Fruit fly (Drosophila melanogaster): Measurements from ENCODE around the gene Bace.

Gene Bace

DNA sequence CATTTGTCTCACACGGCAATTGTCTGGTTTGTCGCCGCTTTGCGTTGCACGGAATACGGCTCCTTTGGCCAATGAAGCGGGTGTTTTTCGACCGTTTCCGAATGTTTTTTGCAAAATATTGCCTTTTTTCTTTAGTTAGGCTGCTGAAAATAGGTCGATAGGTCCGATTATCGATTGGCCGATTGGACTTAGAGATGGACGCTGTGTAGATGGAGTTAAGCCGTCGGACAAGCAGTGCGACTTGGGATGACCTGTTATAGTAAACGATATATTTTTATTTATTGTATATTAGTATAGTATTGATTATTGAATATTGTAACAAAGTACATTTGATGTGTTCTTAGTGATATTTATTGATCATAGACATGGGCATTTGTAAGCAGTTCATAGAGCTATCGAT, 32.2 kb upstream of the Bace start, which contains the start of the genes lmgA and lmgB:
Gene lmgA (minus strand): TSS at position 301 of the 400 bp plus-strand sequence.
Gene lmgB (minus strand): TSS at position 301 of the 400 bp plus-strand sequence.
- no peak for TF ChIP-seq lola (GFP tag; optimal IDR thresholded peaks at IDR 0.05)
- TF ChIP-seq psq (GFP tag; optimal IDR thresholded peaks at IDR 0.05) = no peak
- TF ChIP-seq Mio (GFP tag; optimal IDR thresholded peaks at IDR 0.05) = no peak
- TF ChIP-seq Jra (GFP tag; optimal IDR thresholded peaks at IDR 0.05) = no peak
- TF ChIP-seq sv (GFP tag; optimal IDR thresholded peaks at IDR 0.05) = peak; percentile 22
- TF ChIP-seq fru (GFP tag; optimal IDR thresholded peaks at IDR 0.05) = peak; percentile 7
- peak in 1 of 2 experiments; percentile 68 for TF ChIP-seq foxo (GFP tag; optimal IDR thresholded peaks at IDR 0.05)
- TF ChIP-seq Hr78 (GFP tag; optimal IDR thresholded peaks at IDR 0.05) = no peak
- no peak for TF ChIP-seq CG32264 (GFP tag; optimal IDR thresholded peaks at IDR 0.05)
- TF ChIP-seq Myc (optimal IDR thresholded peaks at IDR 0.05) = no peak
- TF ChIP-seq CrebA (GFP tag; optimal IDR thresholded peaks at IDR 0.05; ENCODE audit: borderline replicate concordance) = no peak
- TF ChIP-seq Hnf4 (GFP tag; optimal IDR thresholded peaks at IDR 0.05) = peak; percentile 51
- TF ChIP-seq Hr83 (GFP tag; optimal IDR thresholded peaks at IDR 0.05; ENCODE audit: poor library complexity, severe bottlenecking) = peak; percentile 73
- TF ChIP-seq Rel (GFP tag; optimal IDR thresholded peaks at IDR 0.05) = no peak
- TF ChIP-seq Rel (tag; optimal IDR thresholded peaks at IDR 0.05) = no peak
- no peak for TF ChIP-seq Dif (GFP tag; optimal IDR thresholded peaks at IDR 0.05; ENCODE audit: partially characterized antibody)
- TF ChIP-seq ey (GFP tag; optimal IDR thresholded peaks at IDR 0.05) = no peak
- no peak for TF ChIP-seq dl (GFP tag; optimal IDR thresholded peaks at IDR 0.05; ENCODE audit: insufficient read depth in 1 of 2, partially characterized antibody in 2 of 2)
- no peak for TF ChIP-seq tai (GFP tag; optimal IDR thresholded peaks at IDR 0.05)
- TF ChIP-seq woc (GFP tag; optimal IDR thresholded peaks at IDR 0.05) = no peak
- peak; percentile 27 for TF ChIP-seq sage (GFP tag; optimal IDR thresholded peaks at IDR 0.05)
- TF ChIP-seq dmrt93B (GFP tag; optimal IDR thresholded peaks at IDR 0.05) = no peak
- peak; percentile 59 for TF ChIP-seq rgr (GFP tag; optimal IDR thresholded peaks at IDR 0.05)
- TF ChIP-seq N (GFP tag; optimal IDR thresholded peaks at IDR 0.05) = no peak
- TF ChIP-seq jim (GFP tag; optimal IDR thresholded peaks at IDR 0.05) = peak; percentile 63
- TF ChIP-seq Dfd (GFP tag; optimal IDR thresholded peaks at IDR 0.05) = no peak
- no peak for TF ChIP-seq CG9705 (GFP tag; optimal IDR thresholded peaks at IDR 0.05)
- no peak for TF ChIP-seq GATAd (GFP tag; optimal IDR thresholded peaks at IDR 0.05)
- TF ChIP-seq br (GFP tag; optimal IDR thresholded peaks at IDR 0.05) = no peak
- no peak for TF ChIP-seq Vsx2 (GFP tag; optimal IDR thresholded peaks at IDR 0.05; ENCODE audit: partially characterized antibody)
- no peak for TF ChIP-seq brk (GFP tag; optimal IDR thresholded peaks at IDR 0.05)
- no peak for TF ChIP-seq usp (GFP tag; optimal IDR thresholded peaks at IDR 0.05)
- no peak for TF ChIP-seq Sp1 (GFP tag; optimal IDR thresholded peaks at IDR 0.05)
- peak; percentile 42 for TF ChIP-seq h (GFP tag; optimal IDR thresholded peaks at IDR 0.05)
- no peak for TF ChIP-seq dsf (GFP tag; optimal IDR thresholded peaks at IDR 0.05; ENCODE audit: borderline replicate concordance)
- peak; percentile 14 for TF ChIP-seq HLH106 (tag; optimal IDR thresholded peaks at IDR 0.05)
- peak; percentile 31 for TF ChIP-seq OdsH (GFP tag; optimal IDR thresholded peaks at IDR 0.05)
- no peak for TF ChIP-seq pan (optimal IDR thresholded peaks at IDR 0.05)
- no peak for TF ChIP-seq Abd-B (GFP tag; optimal IDR thresholded peaks at IDR 0.05)

DNA sequence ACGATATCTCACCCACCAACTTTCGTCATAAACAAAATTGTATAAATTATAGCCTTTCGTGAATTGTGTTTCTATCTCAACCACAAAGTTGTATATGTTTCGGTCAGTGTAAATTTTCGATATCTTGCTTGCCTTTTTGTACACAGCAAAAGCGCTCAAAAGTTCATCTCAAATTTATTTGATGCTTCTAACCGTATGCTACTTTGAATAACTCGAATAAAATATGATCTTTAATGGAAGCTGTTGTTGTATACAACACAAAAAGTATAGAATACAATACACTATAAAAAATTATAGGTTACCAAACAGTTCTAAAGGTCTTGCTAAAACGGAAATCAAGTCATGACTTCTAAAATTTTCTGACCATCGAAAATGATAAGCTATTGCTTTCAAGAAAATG, 28.9 kb upstream of the Bace start:
- TF ChIP-seq Hr78 (GFP tag; optimal IDR thresholded peaks at IDR 0.05) (no peak), jim (GFP tag; optimal IDR thresholded peaks at IDR 0.05) (no peak), Myc (optimal IDR thresholded peaks at IDR 0.05) (no peak), fru (GFP tag; optimal IDR thresholded peaks at IDR 0.05) (no peak), Hr83 (GFP tag; optimal IDR thresholded peaks at IDR 0.05; ENCODE audit: poor library complexity, severe bottlenecking) (no peak), psq (GFP tag; optimal IDR thresholded peaks at IDR 0.05) (no peak), woc (GFP tag; optimal IDR thresholded peaks at IDR 0.05) (no peak), dmrt93B (GFP tag; optimal IDR thresholded peaks at IDR 0.05) (no peak), lola (GFP tag; optimal IDR thresholded peaks at IDR 0.05) (no peak), sv (GFP tag; optimal IDR thresholded peaks at IDR 0.05) (no peak), CrebA (GFP tag; optimal IDR thresholded peaks at IDR 0.05; ENCODE audit: borderline replicate concordance) (no peak)

DNA sequence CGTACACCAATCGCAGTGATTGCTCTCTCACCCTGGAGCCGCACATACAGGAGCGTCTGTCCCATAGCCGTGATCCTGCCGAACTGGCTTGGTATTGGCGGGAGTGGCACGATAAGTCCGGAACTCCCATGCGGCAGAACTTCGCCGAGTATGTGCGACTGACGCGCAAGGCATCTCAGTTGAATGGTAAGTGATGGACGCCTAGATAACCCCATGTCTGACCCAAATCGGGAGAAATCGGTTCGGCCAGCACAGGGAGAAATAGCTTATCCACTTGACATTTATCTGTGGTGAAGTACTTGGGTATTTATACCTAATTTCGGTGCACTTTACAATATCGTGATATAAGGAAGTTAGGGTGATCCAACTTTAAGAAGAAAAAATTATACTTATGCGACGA, 26.7 kb upstream of the Bace start:
- no peak for TF ChIP-seq GATAd (GFP tag; optimal IDR thresholded peaks at IDR 0.05)

All from whole organism, wandering third instar larva.